Worm (Caenorhabditis elegans) whole organism, late embryonic: ENCODE measurements around the gene pqn-53.

Source experiments
- C38D4.7 ChIP-seq: fragments of 200-800 bp; sonication (Bioruptor generic); optimal IDR thresholded peaks from 2 replicates; lab custom pipeline; 2018; ENCODE audit warnings: mild to moderate bottlenecking, missing genetic modification characterization, moderate library complexity, missing compliant biosample characterization
- K02D7.2 ChIP-seq: sonication (generic microtip); optimal IDR thresholded peaks from 2 replicates; lab custom pipeline; 2017; ENCODE audit warnings: mild to moderate bottlenecking, missing genetic modification characterization, missing compliant biosample characterization
- K09A11.1 ChIP-seq: sonication (generic microtip); optimal IDR thresholded peaks from 2 replicates; lab custom pipeline; 2017; ENCODE audit warnings: antibody characterized with exemption, mild to moderate bottlenecking, missing genetic modification characterization, missing compliant biosample characterization; ENCODE audit not compliant: insufficient read depth
- T23F11.4 ChIP-seq: fragments of 200-800 bp; sonication (Bioruptor generic); optimal IDR thresholded peaks from 2 replicates; lab custom pipeline; 2018; ENCODE audit warnings: mild to moderate bottlenecking, missing genetic modification characterization, missing compliant biosample characterization
- Y22D7AL.16 ChIP-seq: sonication (generic microtip); optimal IDR thresholded peaks from 2 replicates; lab custom pipeline; 2016; ENCODE audit warnings: missing genetic modification characterization, missing compliant biosample characterization
- ama-1 ChIP-seq: fragments of 150-350 bp; optimal IDR thresholded peaks from 2 replicates; lab custom pipeline; 2014
- ceh-14 ChIP-seq: sonication (generic microtip); optimal IDR thresholded peaks from 2 replicates; lab custom pipeline; 2016; ENCODE audit warnings: missing genotype, missing genetic modification characterization, missing compliant biosample characterization
- ceh-19 ChIP-seq: fragments of 200-800 bp; sonication (Bioruptor generic); optimal IDR thresholded peaks from 2 replicates; lab custom pipeline; 2018; ENCODE audit warnings: mild to moderate bottlenecking, missing genetic modification characterization, missing compliant biosample characterization
- ceh-2 ChIP-seq: sonication (generic microtip); optimal IDR thresholded peaks from 2 replicates; lab custom pipeline; 2016; ENCODE audit warnings: missing genotype, missing genetic modification characterization, missing compliant biosample characterization
- ceh-22 ChIP-seq: sonication (generic microtip); optimal IDR thresholded peaks from 2 replicates; lab custom pipeline; 2017; ENCODE audit warnings: missing biosample characterization, missing genetic modification characterization
- ceh-24 ChIP-seq: sonication (generic microtip); optimal IDR thresholded peaks from 2 replicates; lab custom pipeline; 2016; ENCODE audit warnings: mild to moderate bottlenecking, missing genetic modification characterization, missing compliant biosample characterization
- ceh-31 ChIP-seq: sonication (generic microtip); optimal IDR thresholded peaks from 2 replicates; lab custom pipeline; 2016; ENCODE audit warnings: missing genetic modification characterization, missing compliant biosample characterization
- ceh-6 ChIP-seq: fragments of 200-800 bp; sonication (Bioruptor generic); optimal IDR thresholded peaks from 2 replicates; lab custom pipeline; 2018; ENCODE audit warnings: mild to moderate bottlenecking, missing genetic modification characterization, missing compliant biosample characterization
- ceh-9 ChIP-seq: sonication (generic microtip); optimal IDR thresholded peaks from 2 replicates; lab custom pipeline; 2016; ENCODE audit warnings: mild to moderate bottlenecking, missing genetic modification characterization, inconsistent platforms, missing compliant biosample characterization
- che-1 ChIP-seq: sonication (generic microtip); optimal IDR thresholded peaks from 2 replicates; lab custom pipeline; 2016; ENCODE audit warnings: mild to moderate bottlenecking, missing genetic modification characterization, missing compliant biosample characterization
- dmd-4 ChIP-seq: sonication (generic microtip); optimal IDR thresholded peaks from 2 replicates; lab custom pipeline; 2016; ENCODE audit warnings: borderline replicate concordance, missing genetic modification characterization, missing compliant biosample characterization
- elt-2 ChIP-seq: sonication (generic microtip); optimal IDR thresholded peaks from 2 replicates; lab custom pipeline; 2016; ENCODE audit warnings: missing genetic modification reagents, missing genetic modification characterization, missing compliant biosample characterization
- eyg-1 ChIP-seq: sonication (generic microtip); optimal IDR thresholded peaks from 2 replicates; lab custom pipeline; 2016; ENCODE audit warnings: missing genotype, missing genetic modification characterization, missing compliant biosample characterization
- fax-1 ChIP-seq: sonication (generic microtip); optimal IDR thresholded peaks from 2 replicates; lab custom pipeline; 2016; ENCODE audit warnings: missing genotype, missing genetic modification characterization, missing compliant biosample characterization
- fkh-10 ChIP-seq: fragments of 150-350 bp; optimal IDR thresholded peaks from 2 replicates; lab custom pipeline; 2014; ENCODE audit warnings: missing biosample characterization, missing genetic modification reagents, missing genetic modification characterization
- gmeb-2 ChIP-seq: sonication (generic microtip); optimal IDR thresholded peaks from 2 replicates; lab custom pipeline; 2016; ENCODE audit warnings: missing genetic modification characterization, inconsistent platforms, missing compliant biosample characterization
- hlh-13 ChIP-seq: fragments of 200-800 bp; sonication (Bioruptor generic); optimal IDR thresholded peaks from 2 replicates; lab custom pipeline; 2018; ENCODE audit warnings: mild to moderate bottlenecking, missing genetic modification characterization, missing compliant biosample characterization
- hlh-30 ChIP-seq: sonication (generic microtip); optimal IDR thresholded peaks from 2 replicates; lab custom pipeline; 2017; ENCODE audit warnings: antibody characterized with exemption, missing genetic modification characterization, missing compliant biosample characterization; ENCODE audit not compliant: insufficient read depth
- hlh-6 ChIP-seq: sonication (generic microtip); optimal IDR thresholded peaks from 2 replicates; lab custom pipeline; 2016; ENCODE audit warnings: missing genotype, missing genetic modification characterization, missing compliant biosample characterization
- hlh-8 ChIP-seq: sonication (generic microtip); optimal IDR thresholded peaks from 2 replicates; lab custom pipeline; 2016; ENCODE audit warnings: missing genotype, missing genetic modification characterization, missing compliant biosample characterization
- mec-3 ChIP-seq: sonication (generic microtip); optimal IDR thresholded peaks from 2 replicates; lab custom pipeline; 2016; ENCODE audit warnings: borderline replicate concordance, missing genetic modification characterization, missing compliant biosample characterization
- nfya-1 ChIP-seq: sonication (generic microtip); optimal IDR thresholded peaks from 2 replicates; lab custom pipeline; 2017; ENCODE audit warnings: missing genetic modification characterization, mild to moderate bottlenecking, missing compliant biosample characterization, antibody characterized with exemption, moderate library complexity
- npax-4 ChIP-seq: sonication (generic microtip); optimal IDR thresholded peaks from 2 replicates; lab custom pipeline; 2016; ENCODE audit warnings: missing genetic modification characterization, missing compliant biosample characterization
- odd-2 ChIP-seq: sonication (generic microtip); optimal IDR thresholded peaks from 2 replicates; lab custom pipeline; 2017; ENCODE audit warnings: antibody characterized with exemption, mild to moderate bottlenecking, missing genetic modification characterization, missing compliant biosample characterization
- pag-3 ChIP-seq: sonication (generic microtip); optimal IDR thresholded peaks from 2 replicates; lab custom pipeline; 2016; ENCODE audit warnings: missing compliant biosample characterization, missing genetic modification characterization, borderline replicate concordance
- pax-1 ChIP-seq: fragments of 150-350 bp; optimal IDR thresholded peaks from 2 replicates; lab custom pipeline; 2014; ENCODE audit warnings: missing biosample characterization, missing genetic modification characterization
- pqm-1 ChIP-seq: sonication (generic microtip); optimal IDR thresholded peaks from 2 replicates; lab custom pipeline; 2016; ENCODE audit warnings: missing genetic modification characterization, missing compliant biosample characterization
- ref-2 ChIP-seq: sonication (generic microtip); optimal IDR thresholded peaks from 2 replicates; lab custom pipeline; 2016; ENCODE audit warnings: missing genetic modification characterization, missing compliant biosample characterization
- sox-4 ChIP-seq: sonication (generic microtip); optimal IDR thresholded peaks from 2 replicates; lab custom pipeline; 2017; ENCODE audit warnings: mild to moderate bottlenecking, missing genetic modification characterization, inconsistent platforms, missing compliant biosample characterization
- tbx-7 ChIP-seq: sonication (generic microtip); optimal IDR thresholded peaks from 2 replicates; lab custom pipeline; 2016; ENCODE audit warnings: missing genotype, missing genetic modification characterization, missing compliant biosample characterization
- ttx-3 ChIP-seq: sonication (generic microtip); optimal IDR thresholded peaks from 2 replicates; lab custom pipeline; 2016; ENCODE audit warnings: missing genetic modification reagents, missing genetic modification characterization, missing compliant biosample characterization
- unc-3 ChIP-seq, 2 experiments: fragments of 200-800 bp in 1 of 2; sonication (Bioruptor generic) in 1 of 2; sonication (generic microtip) in 1 of 2; conservative IDR thresholded peaks in 1 of 2; optimal IDR thresholded peaks in 1 of 2; 2 replicates each; pipeline versions ENCODE4 v1.3.6 to Lab custom; 2016 to 2022; ENCODE audit warnings: missing compliant biosample characterization in 2 of 2, missing genetic modification characterization in 2 of 2, missing genetic modification reagents in 1 of 2
- unc-86 ChIP-seq: sonication (generic microtip); optimal IDR thresholded peaks from 2 replicates; lab custom pipeline; 2016; ENCODE audit warnings: missing genetic modification characterization, missing compliant biosample characterization
- zip-5 ChIP-seq: sonication (generic microtip); optimal IDR thresholded peaks from 2 replicates; lab custom pipeline; 2016; ENCODE audit warnings: missing genetic modification characterization, missing compliant biosample characterization

The pqn-53 gene

ce11 chrV:12068437-12068836, 3.2 kb upstream of the pqn-53 start, which contains the start of gene kmo-2:
kmo-2 (minus strand) TSS chrV:12068537.
- TF ChIP-seq ceh-24 (tag; lab: Kevin White, UChicago), result no peak
- no peak for TF ChIP-seq ceh-6 (GFP tag; lab: Kevin White, UChicago)
- no peak for TF ChIP-seq Y22D7AL.16 (tag; lab: Kevin White, UChicago)
- TF ChIP-seq unc-86 (tag; lab: Kevin White, UChicago), result no peak

- TF ChIP-seq hlh-30 (tag; lab: Kevin White, UChicago) (peak; percentile 86), odd-2 (tag; lab: Kevin White, UChicago) (no peak)
These were observed 668 bp upstream of the pqn-53 start for ce11 chrV:12065859-12066258.

- TF ChIP-seq hlh-13, result no peak
- peak; percentile 41 for TF ChIP-seq ama-1 (lab: Kevin White, UChicago)
These were observed 2.2 kb downstream of the pqn-53 start, which contains the start of gene clh-6 for ce11 chrV:12063036-12063435. clh-6 (minus strand) TSS chrV:12063368.

ce11 chrV:12059719-12060118, 5.5 kb downstream of the pqn-53 start, which contains the start of gene R07B7.2:
R07B7.2 (minus strand) TSS chrV:12059753.
- no peak for TF ChIP-seq npax-4 (tag; lab: Kevin White, UChicago)
- TF ChIP-seq gmeb-2, result no peak
- no peak for TF ChIP-seq che-1
- no peak for TF ChIP-seq fkh-10 (GFP tag; lab: Kevin White, UChicago)
- no peak for TF ChIP-seq ceh-14
- no peak for TF ChIP-seq hlh-8
- no peak for TF ChIP-seq C38D4.7 (GFP tag; lab: Kevin White, UChicago)
- TF ChIP-seq unc-3 (GFP tag; conservative IDR thresholded peaks at IDR 0.05; lab: Robert Waterston, UW), result no peak
- no peak for TF ChIP-seq unc-3 (tag; optimal IDR thresholded peaks at IDR 0.05; lab: Kevin White, UChicago)
- no peak for TF ChIP-seq ceh-31
- TF ChIP-seq K09A11.1 (tag; lab: Kevin White, UChicago), result no peak
- no peak for TF ChIP-seq ceh-22 (tag; lab: Kevin White, UChicago)
- TF ChIP-seq ceh-2 (tag; lab: Kevin White, UChicago), result no peak

- TF ChIP-seq hlh-6 (tag; lab: Kevin White, UChicago), result no peak
- no peak for TF ChIP-seq elt-2 (tag; lab: Kevin White, UChicago)
- TF ChIP-seq ttx-3 (tag; lab: Kevin White, UChicago), result no peak
- no peak for TF ChIP-seq mec-3 (tag; lab: Kevin White, UChicago)
- no peak for TF ChIP-seq ceh-9
- TF ChIP-seq ref-2 (tag; lab: Kevin White, UChicago), result no peak
- TF ChIP-seq pax-1 (tag; lab: Kevin White, UChicago), result no peak
- TF ChIP-seq Y22D7AL.16 (tag; lab: Kevin White, UChicago), result no peak
- TF ChIP-seq, all 69 proteins: peak for 0
These were observed 11.6 kb downstream of the pqn-53 start, which contains the start of gene F10C2.7 for ce11 chrV:12053598-12053997. F10C2.7 (plus strand) TSS chrV:12053898.

- TF ChIP-seq eyg-1 (no peak), zip-5 (tag; lab: Kevin White, UChicago) (no peak), pax-1 (tag; lab: Kevin White, UChicago) (no peak), pag-3 (tag; lab: Kevin White, UChicago) (no peak)
These were observed 16.7 kb downstream of the pqn-53 start, which contains the start of gene dars-2 for ce11 chrV:12048445-12048844. dars-2 (plus strand) TSS chrV:12048745.

- TF ChIP-seq ceh-14 (no peak), ref-2 (tag; lab: Kevin White, UChicago) (no peak), T23F11.4 (GFP tag; lab: Kevin White, UChicago) (no peak), hlh-6 (tag; lab: Kevin White, UChicago) (no peak), hlh-13 (no peak), fax-1 (tag; lab: Kevin White, UChicago) (no peak), elt-2 (tag; lab: Kevin White, UChicago) (no peak), pqm-1 (tag; lab: Kevin White, UChicago) (no peak), ceh-19 (GFP tag; lab: Kevin White, UChicago) (no peak), K02D7.2 (no peak), dmd-4 (no peak), hlh-8 (no peak), tbx-7 (no peak), nfya-1 (tag; lab: Kevin White, UChicago) (no peak), sox-4 (tag; lab: Kevin White, UChicago) (no peak), pag-3 (tag; lab: Kevin White, UChicago) (no peak), ttx-3 (tag; lab: Kevin White, UChicago) (no peak)
These were observed 17.5 kb downstream of the pqn-53 start for ce11 chrV:12047735-12048134.
